Worm (Caenorhabditis elegans): ENCODE results near the gene rps-2.
"Not testable (repeated sequence)": the region's sequence is repeated elsewhere in the genome, so short reads cannot be mapped to it uniquely, and the experiment has no call there.

The rps-2 gene

DNA sequence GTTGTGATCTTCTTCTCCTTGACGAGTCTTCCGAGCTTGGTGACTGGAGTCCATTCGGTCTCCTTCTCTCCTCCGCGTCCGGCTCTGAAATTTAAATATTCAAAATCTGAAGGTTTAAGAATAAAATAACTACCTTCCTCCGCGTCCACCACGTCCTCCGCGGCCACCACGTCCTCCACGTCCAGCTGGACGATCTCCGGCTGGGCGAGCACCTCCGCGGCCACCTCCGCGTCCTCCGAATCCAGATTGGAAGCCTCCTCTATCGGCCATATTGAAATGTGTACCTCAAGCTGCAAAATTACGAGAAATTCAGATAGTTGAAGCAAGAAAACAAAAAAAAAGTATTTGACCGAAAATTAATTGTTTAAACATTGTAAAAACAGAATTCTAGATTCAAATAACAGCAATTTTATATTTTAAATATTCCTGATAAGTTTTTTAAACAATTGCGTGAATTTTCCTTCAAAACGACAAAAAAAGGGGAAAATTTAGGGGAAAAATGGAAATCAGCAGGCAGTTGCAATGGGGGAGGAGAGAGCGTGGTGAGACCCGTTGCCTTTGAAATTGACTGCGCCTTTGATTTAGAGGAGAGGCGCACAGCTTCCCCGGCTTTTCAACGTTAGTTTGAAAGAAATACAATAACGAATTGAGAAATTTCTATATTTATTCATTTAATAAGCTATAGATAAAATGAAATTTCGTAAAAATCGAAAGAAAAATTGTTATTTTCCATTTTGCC lies at the start of gene rps-2:
Gene rps-2 (minus strand): TSS at position 290 of the 739 bp plus-strand sequence.
- peak; percentile 23 for TF ChIP-seq W03F9.2 (tag; optimal IDR thresholded peaks at IDR 0.05)
- TF ChIP-seq dao-5 (tag; optimal IDR thresholded peaks at IDR 0.05) = no peak

DNA sequence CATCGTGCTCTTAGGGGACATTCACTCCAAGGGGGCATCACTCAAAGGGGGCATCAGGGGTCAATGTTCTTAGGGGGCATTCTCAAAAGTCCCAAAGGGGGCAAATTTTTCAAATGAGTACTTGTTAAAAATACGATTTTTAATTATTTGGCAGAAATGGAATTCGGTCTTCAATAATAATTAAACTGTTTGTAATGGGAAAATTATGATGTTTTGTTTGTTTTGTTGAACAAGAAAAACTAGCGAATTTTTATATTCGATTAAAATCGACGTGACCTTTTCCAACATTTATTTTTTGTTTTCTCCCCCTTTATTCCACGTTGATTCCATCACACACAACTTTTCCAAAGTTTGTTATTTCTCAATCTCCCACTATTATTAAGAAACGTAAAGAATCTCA lies 40.8 kb upstream of the rps-2 start, which contains the start of gene F57H12.5:
Gene F57H12.5 (plus strand): TSS at position 301 of the 400 bp plus-strand sequence.
- TF ChIP-seq him-1 (tag; optimal IDR thresholded peaks at IDR 0.05) = no peak
- no peak for TF ChIP-seq dao-5 (tag; optimal IDR thresholded peaks at IDR 0.05)
- no peak for TF ChIP-seq W03F9.2 (tag; optimal IDR thresholded peaks at IDR 0.05)

- no peak for TF ChIP-seq dao-5 (tag; optimal IDR thresholded peaks at IDR 0.05)
- no peak for TF ChIP-seq W03F9.2 (tag; optimal IDR thresholded peaks at IDR 0.05)
- no peak for TF ChIP-seq him-1 (tag; optimal IDR thresholded peaks at IDR 0.05)
These were observed 35.7 kb upstream of the rps-2 start for ce11 chrIV:7961889-7962342.

- no peak for TF ChIP-seq W03F9.2 (tag; optimal IDR thresholded peaks at IDR 0.05)
- no peak for TF ChIP-seq him-1 (tag; optimal IDR thresholded peaks at IDR 0.05)
- TF ChIP-seq dao-5 (tag; optimal IDR thresholded peaks at IDR 0.05) = no peak
These were observed 31.9 kb upstream of the rps-2 start for ce11 chrIV:7958092-7958491.

ce11 chrIV:7957504-7957903 lies 31.3 kb upstream of the rps-2 start, which contains the start of gene frpr-10:
Gene frpr-10 (plus strand): TSS chrIV:7957804.
- no peak for TF ChIP-seq dao-5 (tag; optimal IDR thresholded peaks at IDR 0.05)
- TF ChIP-seq W03F9.2 (tag; optimal IDR thresholded peaks at IDR 0.05) = no peak
- no peak for TF ChIP-seq him-1 (tag; optimal IDR thresholded peaks at IDR 0.05)

DNA sequence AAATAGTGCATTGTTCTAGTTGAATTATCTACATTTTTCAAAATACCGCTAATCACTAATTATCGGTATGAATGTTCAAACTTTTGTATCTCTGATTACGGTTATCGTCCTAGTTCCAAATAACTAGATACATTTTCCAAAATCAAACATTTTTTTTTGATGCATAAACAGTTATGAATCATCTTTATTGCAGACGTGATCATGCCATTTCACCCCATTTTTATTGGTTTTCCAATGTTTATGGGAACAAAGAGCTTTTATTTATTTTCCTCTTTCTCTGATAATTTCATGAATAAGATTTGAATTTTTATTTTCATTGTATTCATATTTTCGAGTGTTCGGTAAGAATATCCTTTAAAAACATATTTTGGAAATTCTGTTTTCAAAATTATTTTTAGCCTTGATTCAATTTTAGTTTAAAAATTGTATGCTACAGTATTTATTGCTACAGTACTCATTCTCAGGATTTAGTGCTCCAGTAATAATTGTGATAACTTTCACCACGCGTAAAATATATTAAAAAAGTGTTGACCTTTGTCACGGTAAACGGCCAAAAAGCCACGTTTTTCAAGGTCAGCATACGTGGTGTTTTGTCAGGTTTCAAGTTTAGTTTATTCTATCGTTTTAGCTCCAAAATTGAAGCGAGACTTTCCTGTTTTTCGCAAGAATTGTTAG lies 30.6 kb upstream of the rps-2 start, which contains the start of gene csr-1:
Gene csr-1 (plus strand): TSS at position 625 of the 675 bp plus-strand sequence.
- no peak for TF ChIP-seq dao-5 (tag; optimal IDR thresholded peaks at IDR 0.05)
- no peak for TF ChIP-seq W03F9.2 (tag; optimal IDR thresholded peaks at IDR 0.05)
- TF ChIP-seq him-1 (tag; optimal IDR thresholded peaks at IDR 0.05) = no peak

- TF ChIP-seq dao-5 (tag; optimal IDR thresholded peaks at IDR 0.05) (no peak), W03F9.2 (tag; optimal IDR thresholded peaks at IDR 0.05) (no peak), him-1 (tag; optimal IDR thresholded peaks at IDR 0.05) (no peak)
These were observed 29.7 kb upstream of the rps-2 start, which contains the start of gene ceh-19 for ce11 chrIV:7955849-7956248. Gene ceh-19 (minus strand): TSS chrIV:7955949.

ce11 chrIV:7954006-7954405 lies 27.8 kb upstream of the rps-2 start:
- TF ChIP-seq him-1 (tag; optimal IDR thresholded peaks at IDR 0.05) = no peak
- no peak for TF ChIP-seq dao-5 (tag; optimal IDR thresholded peaks at IDR 0.05)
- TF ChIP-seq W03F9.2 (tag; optimal IDR thresholded peaks at IDR 0.05) = no peak

ce11 chrIV:7948290-7948689 lies 22.1 kb upstream of the rps-2 start, which contains the start of gene mcm-3AP:
Gene mcm-3AP (plus strand): TSS chrIV:7948672.
- not testable (repeated sequence) for TF ChIP-seq dao-5, W03F9.2, him-1 (tag; optimal IDR thresholded peaks at IDR 0.05)

DNA sequence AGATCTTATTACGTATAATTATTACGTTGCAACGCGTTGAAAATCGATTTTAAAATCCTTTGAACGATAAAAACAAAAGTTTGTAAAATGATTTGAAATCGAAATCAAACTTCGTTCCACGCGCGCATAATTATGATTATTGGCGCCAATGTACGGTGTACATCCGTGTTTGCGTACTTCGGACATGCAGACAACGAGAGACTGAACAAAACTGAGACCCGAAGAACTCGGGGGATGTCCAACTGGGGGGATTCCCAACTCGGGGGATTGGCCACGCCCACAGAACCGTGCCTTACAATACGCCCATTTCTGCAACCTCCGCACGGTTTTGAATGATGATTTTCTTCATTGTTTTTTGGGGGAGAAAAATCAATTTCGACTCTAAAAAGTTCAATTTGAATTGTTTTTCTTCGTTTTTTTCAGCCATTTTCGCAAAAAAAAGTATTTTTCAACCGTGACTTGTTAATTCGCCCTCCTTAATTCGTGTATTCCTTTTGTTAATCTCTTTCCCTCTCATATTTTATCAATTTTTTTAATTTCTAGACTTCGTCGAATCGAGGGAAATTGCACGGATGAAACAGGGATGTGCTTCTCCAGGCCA lies 20.8 kb upstream of the rps-2 start, which contains the start of gene F20D12.12:
Gene F20D12.12 (plus strand): TSS at position 542 of the 601 bp plus-strand sequence.
- peak; percentile 46 for TF ChIP-seq W03F9.2 (tag; optimal IDR thresholded peaks at IDR 0.05)

DNA sequence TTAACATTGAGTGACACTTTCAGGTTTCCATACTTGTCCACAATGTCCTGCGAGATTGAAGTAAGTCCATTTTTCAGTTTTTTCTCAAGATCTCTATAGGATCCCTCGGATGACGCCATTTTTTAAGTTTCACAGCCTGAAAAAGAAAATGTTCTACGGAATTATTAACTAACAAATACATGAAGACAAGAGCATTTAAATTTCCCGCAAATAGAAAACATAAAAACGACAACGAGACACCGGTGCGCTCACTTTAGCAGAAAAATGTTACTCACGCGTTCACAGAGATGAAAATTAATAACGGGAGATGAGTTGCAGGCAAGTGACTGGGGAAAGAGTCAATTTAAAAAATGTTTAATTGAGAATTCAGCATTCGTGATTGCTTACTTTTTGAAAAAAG lies 20.3 kb upstream of the rps-2 start, which contains the start of gene czw-1:
Gene czw-1 (minus strand): TSS at position 369 of the 400 bp plus-strand sequence.
- TF ChIP-seq him-1 (tag; optimal IDR thresholded peaks at IDR 0.05) (no peak), W03F9.2 (tag; optimal IDR thresholded peaks at IDR 0.05) (no peak), dao-5 (tag; optimal IDR thresholded peaks at IDR 0.05) (no peak)

- no peak for TF ChIP-seq W03F9.2 (tag; optimal IDR thresholded peaks at IDR 0.05)
- no peak for TF ChIP-seq him-1 (tag; optimal IDR thresholded peaks at IDR 0.05)
- no peak for TF ChIP-seq dao-5 (tag; optimal IDR thresholded peaks at IDR 0.05)
These were observed 17.1 kb upstream of the rps-2 start for ce11 chrIV:7943272-7943671.

DNA sequence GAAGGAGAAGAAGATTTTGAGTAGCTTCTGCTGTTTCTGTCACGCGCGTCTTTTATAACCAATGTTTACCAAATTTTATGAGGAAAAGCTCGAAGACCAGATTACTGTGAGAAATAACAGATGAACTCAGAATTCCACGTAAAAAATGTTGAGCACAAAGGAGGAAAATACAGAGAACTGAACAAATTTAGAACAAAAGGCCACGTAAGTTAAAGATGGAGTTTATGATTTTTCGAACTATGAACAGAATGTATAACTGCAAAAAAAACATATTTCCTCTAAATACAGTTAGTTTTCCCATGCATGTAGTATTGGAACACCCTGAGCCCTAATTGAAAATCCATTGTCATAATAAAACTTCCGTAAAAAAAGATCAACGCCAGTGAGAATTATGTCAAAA lies 14.7 kb upstream of the rps-2 start, which contains the start of gene exc-9:
Gene exc-9 (minus strand): TSS at position 101 of the 400 bp plus-strand sequence.
- TF ChIP-seq him-1 (tag; optimal IDR thresholded peaks at IDR 0.05) = no peak
- TF ChIP-seq W03F9.2 (tag; optimal IDR thresholded peaks at IDR 0.05) = no peak
- no peak for TF ChIP-seq dao-5 (tag; optimal IDR thresholded peaks at IDR 0.05)
